Fruit fly (Drosophila melanogaster): ENCODE measurements around the gene LysP.

Gene LysP

DNA sequence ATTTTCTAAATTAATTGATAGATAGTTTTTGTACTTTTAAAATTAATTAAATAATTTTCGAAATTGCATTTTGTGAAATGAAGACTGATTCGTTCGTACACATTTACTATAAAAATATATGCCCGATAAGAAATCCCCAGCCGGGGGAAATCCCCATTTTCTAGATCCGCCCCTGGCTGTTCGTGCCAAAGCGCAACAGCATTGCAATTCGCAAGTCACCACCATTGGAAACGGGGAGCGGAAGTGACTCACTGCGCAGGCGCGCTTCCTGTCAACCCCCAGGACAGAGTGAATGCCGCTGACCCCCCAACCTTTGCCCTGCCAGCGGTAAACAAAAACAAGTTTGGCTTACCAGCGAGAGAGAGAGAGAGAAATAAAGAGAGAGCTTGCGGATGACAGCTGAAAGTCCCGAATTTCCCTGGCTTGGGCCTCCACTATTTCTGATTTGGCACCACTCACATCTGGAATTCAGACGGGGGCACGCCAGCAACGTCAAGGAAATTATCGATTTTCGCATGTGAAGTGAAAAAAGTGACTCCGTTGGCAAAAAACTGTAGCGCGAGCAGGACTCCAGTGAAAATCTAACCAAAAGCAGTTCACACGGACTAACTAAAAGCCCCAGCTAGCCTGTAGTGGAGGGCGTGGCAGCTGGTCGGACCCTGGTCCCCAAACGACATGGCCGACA, 22.5 kb downstream of the LysP start, which contains the start of gene Aplip1 (continued):
- no peak for TF ChIP-seq odd (GFP tag; optimal IDR thresholded peaks at IDR 0.05)
- no peak for TF ChIP-seq CG3065 (GFP tag; optimal IDR thresholded peaks at IDR 0.05)
- TF ChIP-seq CG17912 (GFP tag; optimal IDR thresholded peaks at IDR 0.05), result no peak
- peak; percentile 46 for TF ChIP-seq CG2120 (GFP tag; optimal IDR thresholded peaks at IDR 0.05)
- TF ChIP-seq CG13624 (GFP tag; optimal IDR thresholded peaks at IDR 0.05), result peak; percentile 3
- TF ChIP-seq sob (GFP tag; IDR thresholded peaks at IDR 0.05), result peak; percentile 63
- TF ChIP-seq aop (GFP tag; IDR thresholded peaks at IDR 0.05), result no peak
- TF ChIP-seq pum (GFP tag; optimal IDR thresholded peaks at IDR 0.05), result no peak
- TF ChIP-seq row (GFP tag; IDR thresholded peaks at IDR 0.05), result peak; percentile 22; the same call in 1 of the 3 replicates
- TF ChIP-seq CG16779 (GFP tag; IDR thresholded peaks at IDR 0.05), result 0 out of 2 replicates have a peak, but pooled peaks have one; percentile 21

DNA sequence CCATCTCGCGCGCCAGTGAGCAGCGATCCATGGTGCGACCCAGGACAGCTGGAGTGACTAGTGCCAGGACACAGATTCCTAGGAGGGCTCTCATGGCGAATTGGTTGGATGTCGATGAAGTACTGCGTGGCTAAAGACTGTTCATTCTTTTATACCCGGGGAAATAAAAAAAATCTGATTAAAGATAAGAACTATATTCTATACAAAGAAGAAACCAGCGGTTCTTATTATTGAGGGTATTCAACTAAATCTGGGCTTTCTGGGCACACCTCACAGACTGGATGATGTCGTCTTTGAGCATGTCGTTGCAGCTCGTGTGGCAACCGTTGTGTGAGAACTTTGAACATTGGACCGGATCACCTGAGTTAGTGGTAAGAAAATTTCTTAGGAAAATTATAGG, 23.3 kb downstream of the LysP start, which contains the start of gene LysX:
LysX (minus strand) TSS at position 101 of the 400 bp plus-strand sequence.
- 0 out of 3 replicates have a peak, but pooled peaks have one; percentile 41 for TF ChIP-seq hb (GFP tag; IDR thresholded peaks at IDR 0.05; ENCODE audit: partially characterized antibody)
- TF ChIP-seq CG8089 (GFP tag; optimal IDR thresholded peaks at IDR 0.05), result no peak
- TF ChIP-seq CG12744 (GFP tag; optimal IDR thresholded peaks at IDR 0.05), result no peak

- peak; percentile 70 for TF ChIP-seq CG2678 (tag; optimal IDR thresholded peaks at IDR 0.05)
- peak; percentile 76 for TF ChIP-seq D19A (tag; optimal IDR thresholded peaks at IDR 0.05)
- peak; percentile 47 for TF ChIP-seq dmrt99B (tag; optimal IDR thresholded peaks at IDR 0.05)
- peak; percentile 24 for TF ChIP-seq Nf-YB (GFP tag; optimal IDR thresholded peaks at IDR 0.05)
- TF ChIP-seq Stat92E (GFP tag; optimal IDR thresholded peaks at IDR 0.05), result no peak
- TF ChIP-seq CG14014 (GFP tag; IDR thresholded peaks at IDR 0.05), result 0 out of 2 replicates have a peak, but pooled peaks have one; percentile 16
- no peak for TF ChIP-seq CG4282 (GFP tag; optimal IDR thresholded peaks at IDR 0.05)
- peak; percentile 31 for TF ChIP-seq Meics (GFP tag; optimal IDR thresholded peaks at IDR 0.05)
- TF ChIP-seq CG11504 (tag; optimal IDR thresholded peaks at IDR 0.05), result peak; percentile 53
- TF ChIP-seq vvl (GFP tag; IDR thresholded peaks at IDR 0.05), result peak; percentile 21; the same call in 1 of the 2 replicates
- TF ChIP-seq Nf-YC (tag; optimal IDR thresholded peaks at IDR 0.05), result peak; percentile 83
- TF ChIP-seq CG10321 (GFP tag; IDR thresholded peaks at IDR 0.05), result no peak
- TF ChIP-seq CG13424 (tag; optimal IDR thresholded peaks at IDR 0.05), result peak; percentile 36
- no peak for TF ChIP-seq so (GFP tag; IDR thresholded peaks at IDR 0.05)
- TF ChIP-seq dysf (GFP tag; IDR thresholded peaks at IDR 0.05), result peak; percentile 11; the same call in 1 of the 3 replicates
- TF ChIP-seq CG18599 (GFP tag; optimal IDR thresholded peaks at IDR 0.05), result peak; percentile 62
- TF ChIP-seq CG15073 (GFP tag; optimal IDR thresholded peaks at IDR 0.05), result no peak
- TF ChIP-seq sens (GFP tag), result peak; percentile 58
- TF ChIP-seq CG13296 (GFP tag; optimal IDR thresholded peaks at IDR 0.05), result peak; percentile 26
- TF ChIP-seq Aef1 (GFP tag; IDR thresholded peaks at IDR 0.05), result no peak
- TF ChIP-seq CG10979 (tag; optimal IDR thresholded peaks at IDR 0.05), result no peak
- TF ChIP-seq Fer3 (tag; optimal IDR thresholded peaks at IDR 0.05), result peak; percentile 21
- TF ChIP-seq pita (GFP tag; optimal IDR thresholded peaks at IDR 0.05), result no peak
- TF ChIP-seq CG13894 (tag; optimal IDR thresholded peaks at IDR 0.05), result peak; percentile 52
- TF ChIP-seq fd3F (GFP tag; optimal IDR thresholded peaks at IDR 0.05), result no peak
- TF ChIP-seq row (GFP tag; IDR thresholded peaks at IDR 0.05), result peak; percentile 50; the same call in 2 of the 3 replicates
- peak; percentile 20 for TF ChIP-seq Sox102F (GFP tag; optimal IDR thresholded peaks at IDR 0.05)
- peak; percentile 37 for TF ChIP-seq gem (tag; optimal IDR thresholded peaks at IDR 0.05)
- TF ChIP-seq CG10147 (GFP tag; optimal IDR thresholded peaks at IDR 0.05), result peak; percentile 8
- TF ChIP-seq CG12391 (tag; optimal IDR thresholded peaks at IDR 0.05), result peak; percentile 4
- peak; percentile 7 for TF ChIP-seq CG15269 (tag; optimal IDR thresholded peaks at IDR 0.05)
- no peak for TF ChIP-seq Bdp1 (GFP tag; optimal IDR thresholded peaks at IDR 0.05)
Measured at dm6 chr3L:1193123-1193844, 25.2 kb downstream of the LysP start, which contains the start of gene Trhn. Gene Trhn, minus strand, starts transcription at chr3L:1193173.
